Fruit fly (Drosophila melanogaster) whole organism, wandering third instar larva: ENCODE results near the gene Moe.

Experiments used
- Myc ChIP-seq: fragments of >200 bp; optimal IDR thresholded peaks from 2 replicates; lab custom pipeline; 2017
- OdsH ChIP-seq: fragments of 200-800 bp; sonication (Bioruptor generic); optimal IDR thresholded peaks from 2 replicates; lab custom pipeline; 2016; ENCODE audit warnings: missing biosample characterization, mild to moderate bottlenecking, missing genetic modification characterization

dm6 chrX:8907547-8907813, 9.3 kb upstream of the Moe start:
- TF ChIP-seq OdsH (no peak), Myc (lab: Kevin White, UChicago) (no peak)
